Fruit fly (Drosophila melanogaster) whole organism, prepupa: Measurements from ENCODE around the gene raskol.

Source experiments
- Blimp-1 ChIP-seq: fragments of 200-800 bp; sonication (Bioruptor generic); optimal IDR thresholded peaks from 3 replicates; lab custom pipeline; 2017; ENCODE audit warnings: missing biosample characterization, missing genetic modification characterization, mild to moderate bottlenecking, moderate library complexity, missing genetic modification reagents
- CG6808 ChIP-seq: fragments of 200-800 bp; sonication (Bioruptor generic); optimal IDR thresholded peaks from 3 replicates; lab custom pipeline; 2017; ENCODE audit warnings: missing biosample characterization, missing genetic modification characterization, mild to moderate bottlenecking, moderate library complexity, missing genetic modification reagents
- Eip78C ChIP-seq: fragments of 200-800 bp; sonication (Bioruptor generic); peaks from one replicate; lab custom pipeline; 2016; ENCODE audit warnings: missing biosample characterization, missing genetic modification characterization
- OdsH ChIP-seq: fragments of 200-800 bp; sonication (Bioruptor generic); optimal IDR thresholded peaks from 3 replicates; lab custom pipeline; 2016; ENCODE audit warnings: missing biosample characterization, missing genetic modification characterization
- dac ChIP-seq: fragments of 200-800 bp; sonication (Bioruptor generic); optimal IDR thresholded peaks from 2 replicates; lab custom pipeline; 2017; ENCODE audit warnings: missing biosample characterization, mild to moderate bottlenecking, missing genetic modification characterization
- esn ChIP-seq: fragments of 200-800 bp; sonication (Bioruptor generic); optimal IDR thresholded peaks from 2 replicates; lab custom pipeline; 2016; ENCODE audit warnings: missing biosample characterization, mild to moderate bottlenecking, missing genetic modification characterization, moderate library complexity
- fkh ChIP-seq: fragments of 200-800 bp; sonication (Bioruptor generic); optimal IDR thresholded peaks from 3 replicates; lab custom pipeline; 2017; ENCODE audit warnings: missing biosample characterization, mild to moderate bottlenecking, missing genetic modification characterization, moderate library complexity
- spab ChIP-seq: fragments of 200-800 bp; sonication (Bioruptor generic); optimal IDR thresholded peaks from 2 replicates; lab custom pipeline; 2017; ENCODE audit warnings: missing biosample characterization, mild to moderate bottlenecking, missing genetic modification characterization, missing genetic modification reagents
- topi ChIP-seq: fragments of 200-800 bp; sonication (Bioruptor generic); optimal IDR thresholded peaks from 3 replicates; lab custom pipeline; 2016; ENCODE audit warnings: missing biosample characterization, missing genetic modification characterization
- vri ChIP-seq: fragments of 200-800 bp; sonication (Bioruptor generic); optimal IDR thresholded peaks from 3 replicates; lab custom pipeline; 2016; ENCODE audit warnings: missing biosample characterization, mild to moderate bottlenecking, missing genetic modification characterization

dm6 chrX:17692729-17693128 lies 17.2 kb upstream of the raskol start:
- TF ChIP-seq dac (peak; percentile 8), vri (GFP tag; lab: Kevin White, UChicago) (no peak), topi (GFP tag; lab: Kevin White, UChicago) (no peak), Eip78C (peak; percentile 51), Blimp-1 (GFP tag; lab: Kevin White, UChicago) (no peak), fkh (GFP tag; lab: Kevin White, UChicago) (no peak), esn (GFP tag; lab: Kevin White, UChicago) (no peak), CG6808 (GFP tag; lab: Kevin White, UChicago) (no peak), spab (no peak), OdsH (peak; percentile 35)
